Fruit fly (Drosophila melanogaster) whole organism: ENCODE results near the gene CG7824.

ENCODE experiments used
- pan ChIP-seq: fragments of >200 bp; optimal IDR thresholded peaks from 2 replicates; lab custom pipeline; 2017
- psq ChIP-seq: fragments of >200 bp; optimal IDR thresholded peaks from 2 replicates; lab custom pipeline; 2017
- usp ChIP-seq: fragments of >200 bp; optimal IDR thresholded peaks from 2 replicates; lab custom pipeline; 2017; ENCODE audit warnings: missing biosample characterization, missing genetic modification characterization, mixed read lengths

dm6 chr3R:29876232-29876631 lies 17.5 kb upstream of the CG7824 start:
- TF ChIP-seq psq (lab: Kevin White, UChicago), result no peak
- TF ChIP-seq usp (GFP tag; lab: Kevin White, UChicago), result no peak
- no peak for TF ChIP-seq pan (lab: Kevin White, UChicago)
